Fruit fly (Drosophila melanogaster) whole organism, adult: Measurements from ENCODE around the gene Rubicon.

Source experiments
- CG11617 ChIP-seq: fragments of 200-800 bp; sonication (Bioruptor generic); optimal IDR thresholded peaks from 2 replicates; lab custom pipeline; 2017; ENCODE audit warnings: mild to moderate bottlenecking, missing biosample characterization, missing genetic modification reagents, missing genetic modification characterization
- CG12768 ChIP-seq: fragments of 200-800 bp; sonication (Bioruptor generic); optimal IDR thresholded peaks from 2 replicates; lab custom pipeline; 2017; ENCODE audit warnings: missing biosample characterization, missing genetic modification characterization, mild to moderate bottlenecking, moderate library complexity, missing genetic modification reagents
- CG14711 ChIP-seq: fragments of 200-800 bp; sonication (Bioruptor generic); optimal IDR thresholded peaks from 2 replicates; lab custom pipeline; 2018; ENCODE audit warnings: missing biosample characterization, mild to moderate bottlenecking, missing genetic modification characterization, moderate library complexity
- CG1620 ChIP-seq: fragments of 200-800 bp; sonication (Bioruptor generic); optimal IDR thresholded peaks from 2 replicates; lab custom pipeline; 2016; ENCODE audit warnings: missing biosample characterization, missing genetic modification characterization
- CG33017 ChIP-seq: fragments of 200-800 bp; sonication (Bioruptor generic); optimal IDR thresholded peaks from 2 replicates; lab custom pipeline; 2018; ENCODE audit warnings: missing biosample characterization, mild to moderate bottlenecking, missing genetic modification characterization, moderate library complexity
- CG5204 ChIP-seq: fragments of 200-800 bp; sonication (Bioruptor generic); optimal IDR thresholded peaks from 2 replicates; lab custom pipeline; 2016; ENCODE audit warnings: missing biosample characterization, missing genetic modification characterization
- CG7045 ChIP-seq: fragments of 200-800 bp; sonication (Bioruptor generic); optimal IDR thresholded peaks from 2 replicates; lab custom pipeline; 2017; ENCODE audit warnings: missing biosample characterization, mild to moderate bottlenecking, missing genetic modification characterization
- CG7101 ChIP-seq: fragments of 200-800 bp; sonication (Bioruptor generic); optimal IDR thresholded peaks from 2 replicates; lab custom pipeline; 2018; ENCODE audit warnings: missing biosample characterization, mild to moderate bottlenecking, missing genetic modification characterization, moderate library complexity
- Clk ChIP-seq: fragments of 200-800 bp; sonication (Bioruptor generic); optimal IDR thresholded peaks from 2 replicates; lab custom pipeline; 2017; ENCODE audit warnings: missing biosample characterization, missing genetic modification characterization
- Crg-1 ChIP-seq: fragments of 200-800 bp; sonication (Bioruptor generic); optimal IDR thresholded peaks from 2 replicates; lab custom pipeline; 2016; ENCODE audit warnings: missing biosample characterization, missing genetic modification characterization
- Hr96 ChIP-seq: fragments of 200-800 bp; sonication (Bioruptor generic); optimal IDR thresholded peaks from 2 replicates; lab custom pipeline; 2016; ENCODE audit warnings: missing biosample characterization, missing genetic modification characterization
- Mnt ChIP-seq: fragments of 200-800 bp; sonication (Bioruptor generic); optimal IDR thresholded peaks from 2 replicates; lab custom pipeline; 2016; ENCODE audit warnings: missing biosample characterization, mild to moderate bottlenecking, missing genetic modification characterization
- bab1 ChIP-seq: fragments of 200-800 bp; sonication (Bioruptor generic); optimal IDR thresholded peaks from 3 replicates; lab custom pipeline; 2019; ENCODE audit warnings: missing biosample characterization, mild to moderate bottlenecking, missing genetic modification characterization, moderate library complexity
- cic ChIP-seq: fragments of 200-800 bp; sonication (Bioruptor generic); optimal IDR thresholded peaks from 2 replicates; lab custom pipeline; 2017; ENCODE audit warnings: missing biosample characterization, mild to moderate bottlenecking, missing genetic modification characterization, moderate library complexity
- cnc ChIP-seq, 2 experiments: fragments of >200 bp; optimal IDR thresholded peaks; 2 replicates each; lab custom pipeline; 2017
- kay ChIP-seq: fragments of 200-800 bp; sonication (Bioruptor generic); peaks from one replicate; lab custom pipeline; 2016; ENCODE audit warnings: missing biosample characterization, missing genetic modification characterization, borderline replicate concordance
- ovo ChIP-seq: fragments of 200-800 bp; sonication (Bioruptor generic); optimal IDR thresholded peaks from 2 replicates; lab custom pipeline; 2016; ENCODE audit warnings: missing biosample characterization, missing genetic modification characterization
- pad ChIP-seq: fragments of 200-800 bp; sonication (Bioruptor generic); optimal IDR thresholded peaks from 3 replicates; lab custom pipeline; 2017; ENCODE audit warnings: missing biosample characterization, missing genetic modification characterization, mild to moderate bottlenecking, moderate library complexity, missing genetic modification reagents
- tj ChIP-seq: fragments of 200-800 bp; sonication (Bioruptor generic); optimal IDR thresholded peaks from 3 replicates; lab custom pipeline; 2017; ENCODE audit warnings: missing biosample characterization, mild to moderate bottlenecking, missing genetic modification characterization, moderate library complexity
- toe ChIP-seq: fragments of 200-800 bp; sonication (Bioruptor generic); optimal IDR thresholded peaks from 2 replicates; lab custom pipeline; 2016; ENCODE audit warnings: missing biosample characterization, missing genetic modification characterization

The Rubicon gene

DNA sequence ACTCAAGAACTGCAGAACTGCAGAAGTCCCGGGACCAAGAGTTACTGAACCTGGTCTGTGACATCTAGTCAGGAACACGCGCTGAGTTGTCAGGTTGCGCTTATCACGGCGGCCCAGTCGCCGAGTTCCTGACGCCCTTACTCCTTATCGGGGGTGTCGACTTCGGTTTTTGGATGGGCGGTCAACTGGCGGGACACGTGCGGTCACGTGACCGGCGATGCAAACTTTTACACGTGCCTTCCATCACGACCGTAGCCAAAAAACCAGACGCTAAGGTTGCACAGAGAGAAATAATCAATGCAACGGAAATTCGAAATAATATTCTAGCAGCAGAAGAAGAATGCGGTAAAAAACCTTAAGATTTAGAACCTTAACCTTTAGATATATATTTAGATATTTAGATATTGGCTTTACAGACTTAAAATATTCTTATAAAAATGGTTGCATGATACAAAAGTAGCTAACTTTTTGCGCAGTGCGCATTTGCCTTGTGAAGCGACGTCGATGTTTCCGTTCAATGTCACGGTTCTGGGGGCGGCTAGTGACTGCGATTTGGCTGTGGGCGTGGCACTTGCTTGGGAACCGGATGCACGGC lies 46.6 kb downstream of the Rubicon start:
- TF ChIP-seq CG12768 (GFP tag; lab: Kevin White, UChicago) (no peak), cnc (optimal IDR thresholded peaks at IDR 0.05; lab: Kevin White, UChicago) (no peak), pad (GFP tag; lab: Kevin White, UChicago) (no peak), cic (GFP tag; lab: Kevin White, UChicago) (no peak)

DNA sequence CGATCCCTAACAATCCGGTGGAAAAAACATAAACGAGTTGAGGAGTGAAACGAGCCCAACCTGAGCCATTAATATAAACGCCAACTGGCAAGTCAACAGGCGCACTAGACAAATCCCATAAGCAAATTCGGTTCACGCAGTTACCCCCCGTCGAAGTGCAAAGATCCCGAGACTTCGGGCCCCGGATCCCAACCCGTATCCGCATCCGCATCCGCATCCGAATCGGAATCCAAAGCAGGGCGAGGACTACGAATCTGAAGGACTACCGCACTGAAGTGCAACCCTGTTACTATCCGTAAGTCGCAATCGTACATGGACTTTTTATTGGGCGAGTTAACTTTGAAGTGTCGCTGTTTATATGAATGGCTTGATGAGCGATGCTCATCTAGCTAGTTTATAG lies 48.0 kb downstream of the Rubicon start:
- TF ChIP-seq CG11617 (GFP tag; lab: Kevin White, UChicago) (no peak), pad (GFP tag; lab: Kevin White, UChicago) (no peak), ovo (no peak), cic (GFP tag; lab: Kevin White, UChicago) (no peak)

DNA sequence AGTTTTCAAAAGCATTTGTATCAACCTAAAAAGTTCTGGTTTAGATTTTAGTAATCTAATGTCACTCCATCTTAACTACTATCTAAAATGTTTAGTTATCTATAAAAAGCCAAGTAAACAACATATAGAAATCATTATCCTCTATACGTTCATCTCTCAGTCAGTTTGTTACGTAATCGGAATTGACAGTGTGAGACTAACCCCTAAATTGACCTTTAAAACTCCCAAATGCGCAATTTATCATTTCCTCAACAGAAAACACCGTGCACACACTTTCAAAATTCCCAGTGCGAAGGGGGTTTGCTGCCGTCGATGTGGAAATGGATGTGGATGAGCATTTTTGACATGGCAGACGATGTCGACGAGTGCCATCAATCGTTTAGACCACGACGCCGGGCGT lies 48.4 kb downstream of the Rubicon start:
- TF ChIP-seq CG5204 (GFP tag; lab: Kevin White, UChicago) = no peak
- no peak for TF ChIP-seq CG33017 (tag; lab: Kevin White, UChicago)
- no peak for TF ChIP-seq Crg-1
- TF ChIP-seq CG11617 (GFP tag; lab: Kevin White, UChicago) = no peak
- TF ChIP-seq CG7101 = no peak
- TF ChIP-seq bab1 (GFP tag; lab: Kevin White, UChicago) = no peak
- no peak for TF ChIP-seq Hr96 (GFP tag; lab: Kevin White, UChicago)

DNA sequence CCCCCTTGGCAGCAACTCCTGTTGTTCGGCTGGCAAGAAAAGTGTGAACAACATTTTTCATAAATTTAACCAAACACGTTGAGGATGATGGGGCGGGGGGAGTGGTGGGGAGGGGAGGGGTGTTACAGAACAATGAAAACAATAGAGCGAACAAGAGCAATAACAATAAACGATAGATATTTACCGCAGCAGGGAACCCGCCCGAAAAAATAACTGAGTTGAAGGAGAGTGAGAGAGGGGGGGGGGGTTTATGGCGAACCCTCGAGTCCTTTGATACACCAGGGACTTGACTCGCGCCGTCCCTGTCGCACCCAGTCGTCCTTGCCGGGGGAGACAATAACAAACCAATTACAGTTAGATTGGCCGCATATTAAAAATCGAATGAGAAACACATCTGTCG lies 50.0 kb downstream of the Rubicon start:
- TF ChIP-seq toe (GFP tag; lab: Kevin White, UChicago) (no peak), pad (GFP tag; lab: Kevin White, UChicago) (no peak), CG11617 (GFP tag; lab: Kevin White, UChicago) (no peak), Clk (GFP tag; lab: Kevin White, UChicago) (no peak), Mnt (GFP tag; lab: Kevin White, UChicago) (no peak), CG5204 (GFP tag; lab: Kevin White, UChicago) (no peak), Crg-1 (no peak), kay (GFP tag; lab: Kevin White, UChicago) (no peak), CG12768 (GFP tag; lab: Kevin White, UChicago) (no peak), cnc (optimal IDR thresholded peaks at IDR 0.05; lab: Kevin White, UChicago) (no peak), CG7101 (no peak), CG7045 (no peak), Hr96 (GFP tag; lab: Kevin White, UChicago) (no peak), cic (GFP tag; lab: Kevin White, UChicago) (no peak), ovo (no peak), CG1620 (GFP tag; lab: Kevin White, UChicago) (no peak), CG33017 (tag; lab: Kevin White, UChicago) (no peak), CG14711 (tag; lab: Kevin White, UChicago) (no peak), tj (GFP tag; lab: Kevin White, UChicago) (no peak), bab1 (GFP tag; lab: Kevin White, UChicago) (no peak)

DNA sequence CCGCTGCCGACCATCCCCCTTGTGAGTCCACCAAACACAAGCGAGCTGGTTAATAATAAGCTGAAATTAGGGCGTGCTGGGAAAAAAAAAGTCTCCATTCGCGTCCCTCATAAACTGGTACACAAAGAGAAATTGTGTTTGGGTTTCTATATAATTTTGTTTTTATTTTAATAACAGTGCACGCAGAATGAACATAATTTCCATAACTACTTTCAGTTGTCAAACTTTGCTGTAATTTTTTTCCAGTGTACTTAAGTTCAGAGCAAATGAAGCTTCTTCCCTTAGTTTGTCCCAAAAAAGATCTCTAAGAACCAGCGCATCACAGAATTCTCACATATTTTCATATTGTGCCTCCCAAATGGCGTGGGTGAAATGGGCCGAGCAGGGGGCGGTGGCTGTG lies 51.2 kb downstream of the Rubicon start:
- TF ChIP-seq Mnt (GFP tag; lab: Kevin White, UChicago) (no peak), CG12768 (GFP tag; lab: Kevin White, UChicago) (no peak), bab1 (GFP tag; lab: Kevin White, UChicago) (no peak), CG7101 (no peak), kay (GFP tag; lab: Kevin White, UChicago) (no peak), Hr96 (GFP tag; lab: Kevin White, UChicago) (no peak)

DNA sequence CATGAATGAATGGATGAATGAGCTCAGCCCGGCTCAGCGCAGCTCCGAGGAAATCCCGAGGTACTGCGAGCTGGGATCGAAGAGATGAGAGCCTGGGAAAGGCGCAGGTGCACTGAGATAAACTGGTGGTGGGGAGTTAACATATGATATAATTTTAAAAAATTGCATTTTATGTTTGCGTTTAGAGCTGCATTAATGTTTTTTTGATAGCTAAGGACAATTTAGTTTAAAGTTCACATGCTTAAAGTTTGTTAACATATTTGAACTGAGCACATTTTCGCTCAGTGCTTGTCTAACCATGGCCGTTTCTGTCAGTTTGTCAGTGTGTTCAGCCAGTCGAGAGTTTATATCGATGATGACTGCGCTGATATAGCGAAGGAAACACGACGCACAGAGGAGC lies 53.4 kb downstream of the Rubicon start:
- no peak for TF ChIP-seq CG7101
- TF ChIP-seq ovo = no peak
